Worm (Caenorhabditis elegans): ENCODE data around the gene ZC21.6.

- TF ChIP-seq ekl-4 (GFP tag; IDR thresholded peaks at IDR 0.05) (no peak), ets-4 (GFP tag; optimal IDR thresholded peaks at IDR 0.05) (no peak), egrh-3 (GFP tag; IDR thresholded peaks at IDR 0.05) (no peak), lir-1 (GFP tag; conservative IDR thresholded peaks at IDR 0.05) (no peak), F37B4.10 (GFP tag; IDR thresholded peaks at IDR 0.05) (no peak), unc-130 (GFP tag; optimal IDR thresholded peaks at IDR 0.05) (no peak), Y56A3A.18 (GFP tag; IDR thresholded peaks at IDR 0.05) (no peak), sea-2 (GFP tag; IDR thresholded peaks at IDR 0.05) (no peak)
These were observed 15.6 kb downstream of the ZC21.6 start, which contains the start of gene ZC21.10 for ce11 chrIII:8529772-8530171.

Data from whole organism, young adult.